Worm (Caenorhabditis elegans): ENCODE results near the gene clec-204.

DNA sequence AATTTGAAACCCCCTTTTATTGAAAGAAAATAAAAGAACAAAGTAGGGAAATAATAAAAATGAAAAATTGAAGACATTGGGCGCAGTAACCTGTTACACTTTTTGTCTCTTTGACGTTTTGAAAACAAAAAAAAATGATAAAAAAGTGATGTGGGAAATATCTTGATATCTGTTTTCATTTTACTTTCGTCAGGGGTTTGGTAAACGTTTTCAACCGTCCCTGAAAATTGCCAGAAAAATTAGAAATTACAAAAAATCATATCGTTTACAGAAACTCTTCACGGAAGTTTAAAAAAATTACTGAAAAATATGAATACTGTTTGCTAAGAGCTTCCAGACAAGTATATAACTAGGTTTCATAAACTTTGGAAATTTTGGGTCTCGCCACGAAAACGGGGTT lies 22.2 kb downstream of the clec-204 start, which contains the start of gene F36H9.4:
- no peak for TF ChIP-seq mep-1 (tag; optimal IDR thresholded peaks at IDR 0.05)
- no peak for TF ChIP-seq hpl-2 (GFP tag; optimal IDR thresholded peaks at IDR 0.05)
- no peak for TF ChIP-seq lsy-2 (tag; optimal IDR thresholded peaks at IDR 0.05)
- no peak for TF ChIP-seq zag-1 (tag; optimal IDR thresholded peaks at IDR 0.05)
- no peak for TF ChIP-seq ceh-82 (tag; optimal IDR thresholded peaks at IDR 0.05)
- no peak for TF ChIP-seq dpl-1 (GFP tag; optimal IDR thresholded peaks at IDR 0.05)
- no peak for TF ChIP-seq aha-1 (tag; optimal IDR thresholded peaks at IDR 0.05)
- TF ChIP-seq nhr-11 (tag; optimal IDR thresholded peaks at IDR 0.05) = no peak
- TF ChIP-seq nhr-28 (tag; optimal IDR thresholded peaks at IDR 0.05) = no peak
- no peak for TF ChIP-seq lin-35 (GFP tag; optimal IDR thresholded peaks at IDR 0.05)
- no peak for TF ChIP-seq nhr-90 (tag; optimal IDR thresholded peaks at IDR 0.05; ENCODE audit: poor library complexity)
- TF ChIP-seq ama-1 (optimal IDR thresholded peaks at IDR 0.05) = no peak
- no peak for TF ChIP-seq pqm-1 (tag; optimal IDR thresholded peaks at IDR 0.05)
- TF ChIP-seq Y116A8C.19 (tag; optimal IDR thresholded peaks at IDR 0.05; ENCODE audit: borderline replicate concordance) = no peak
